Worm (Caenorhabditis elegans) whole organism, late embryonic: Measurements from ENCODE around the gene miro-1.

Experiments used
- C08G9.2 ChIP-seq: sonication (generic microtip); optimal IDR thresholded peaks from 2 replicates; lab custom pipeline; 2016; ENCODE audit warnings: mild to moderate bottlenecking, missing genetic modification characterization, moderate library complexity, missing compliant biosample characterization
- C38D4.7 ChIP-seq: fragments of 200-800 bp; sonication (Bioruptor generic); optimal IDR thresholded peaks from 2 replicates; lab custom pipeline; 2018; ENCODE audit warnings: mild to moderate bottlenecking, missing genetic modification characterization, moderate library complexity, missing compliant biosample characterization
- F13H6.1 ChIP-seq: sonication (generic microtip); optimal IDR thresholded peaks from 2 replicates; lab custom pipeline; 2016; ENCODE audit warnings: missing genetic modification characterization, missing compliant biosample characterization
- ceh-14 ChIP-seq: sonication (generic microtip); optimal IDR thresholded peaks from 2 replicates; lab custom pipeline; 2016; ENCODE audit warnings: missing genotype, missing genetic modification characterization, missing compliant biosample characterization
- ceh-18 ChIP-seq: sonication (generic microtip); optimal IDR thresholded peaks from 2 replicates; lab custom pipeline; 2016; ENCODE audit warnings: missing genetic modification characterization, missing compliant biosample characterization
- ceh-19 ChIP-seq: fragments of 200-800 bp; sonication (Bioruptor generic); optimal IDR thresholded peaks from 2 replicates; lab custom pipeline; 2018; ENCODE audit warnings: mild to moderate bottlenecking, missing genetic modification characterization, missing compliant biosample characterization
- ceh-2 ChIP-seq: sonication (generic microtip); optimal IDR thresholded peaks from 2 replicates; lab custom pipeline; 2016; ENCODE audit warnings: missing genotype, missing genetic modification characterization, missing compliant biosample characterization
- ceh-31 ChIP-seq: sonication (generic microtip); optimal IDR thresholded peaks from 2 replicates; lab custom pipeline; 2016; ENCODE audit warnings: missing genetic modification characterization, missing compliant biosample characterization
- ceh-34 ChIP-seq: sonication (generic microtip); optimal IDR thresholded peaks from 2 replicates; lab custom pipeline; 2016; ENCODE audit warnings: mild to moderate bottlenecking, missing genetic modification characterization, missing compliant biosample characterization
- ceh-45 ChIP-seq: fragments of 200-800 bp; sonication (Bioruptor generic); IDR thresholded peaks from 2 replicates; pipeline ENCODE4 v1.3.6; 2022; ENCODE audit warnings: missing genetic modification reagents, missing genetic modification characterization, missing compliant biosample characterization
- dmd-4 ChIP-seq: sonication (generic microtip); optimal IDR thresholded peaks from 2 replicates; lab custom pipeline; 2016; ENCODE audit warnings: borderline replicate concordance, missing genetic modification characterization, missing compliant biosample characterization
- elt-2 ChIP-seq: sonication (generic microtip); optimal IDR thresholded peaks from 2 replicates; lab custom pipeline; 2016; ENCODE audit warnings: missing genetic modification reagents, missing genetic modification characterization, missing compliant biosample characterization
- ets-4 ChIP-seq: sonication (generic microtip); optimal IDR thresholded peaks from 2 replicates; lab custom pipeline; 2016; ENCODE audit warnings: missing genetic modification characterization, missing compliant biosample characterization
- fax-1 ChIP-seq: sonication (generic microtip); optimal IDR thresholded peaks from 2 replicates; lab custom pipeline; 2016; ENCODE audit warnings: missing genotype, missing genetic modification characterization, missing compliant biosample characterization
- fkh-10 ChIP-seq: fragments of 150-350 bp; optimal IDR thresholded peaks from 2 replicates; lab custom pipeline; 2014; ENCODE audit warnings: missing biosample characterization, missing genetic modification reagents, missing genetic modification characterization
- hlh-30 ChIP-seq: sonication (generic microtip); optimal IDR thresholded peaks from 2 replicates; lab custom pipeline; 2017; ENCODE audit warnings: antibody characterized with exemption, missing genetic modification characterization, missing compliant biosample characterization; ENCODE audit not compliant: insufficient read depth
- hlh-8 ChIP-seq: sonication (generic microtip); optimal IDR thresholded peaks from 2 replicates; lab custom pipeline; 2016; ENCODE audit warnings: missing genotype, missing genetic modification characterization, missing compliant biosample characterization
- lim-6 ChIP-seq: sonication (generic microtip); optimal IDR thresholded peaks from 2 replicates; lab custom pipeline; 2016; ENCODE audit warnings: missing genetic modification characterization, missing compliant biosample characterization
- madf-2 ChIP-seq: sonication (generic microtip); optimal IDR thresholded peaks from 2 replicates; lab custom pipeline; 2017; ENCODE audit warnings: missing genetic modification characterization, missing compliant biosample characterization
- mec-3 ChIP-seq: sonication (generic microtip); optimal IDR thresholded peaks from 2 replicates; lab custom pipeline; 2016; ENCODE audit warnings: borderline replicate concordance, missing genetic modification characterization, missing compliant biosample characterization
- nfya-1 ChIP-seq: sonication (generic microtip); optimal IDR thresholded peaks from 2 replicates; lab custom pipeline; 2017; ENCODE audit warnings: missing genetic modification characterization, mild to moderate bottlenecking, missing compliant biosample characterization, antibody characterized with exemption, moderate library complexity
- nhr-11 ChIP-seq: fragments of 150-350 bp; optimal IDR thresholded peaks from 2 replicates; lab custom pipeline; 2014; ENCODE audit warnings: missing biosample characterization, missing genetic modification characterization
- odd-2 ChIP-seq: sonication (generic microtip); optimal IDR thresholded peaks from 2 replicates; lab custom pipeline; 2017; ENCODE audit warnings: antibody characterized with exemption, mild to moderate bottlenecking, missing genetic modification characterization, missing compliant biosample characterization
- pat-9 ChIP-seq: fragments of 200-800 bp; sonication (Bioruptor generic); optimal IDR thresholded peaks from 2 replicates; lab custom pipeline; 2018; ENCODE audit warnings: mild to moderate bottlenecking, missing genetic modification characterization, moderate library complexity, missing compliant biosample characterization
- pax-1 ChIP-seq: fragments of 150-350 bp; optimal IDR thresholded peaks from 2 replicates; lab custom pipeline; 2014; ENCODE audit warnings: missing biosample characterization, missing genetic modification characterization
- pros-1 ChIP-seq: fragments of 150-350 bp; optimal IDR thresholded peaks from 2 replicates; lab custom pipeline; 2014; ENCODE audit warnings: missing biosample characterization, missing genetic modification reagents, missing genetic modification characterization
- ref-2 ChIP-seq: sonication (generic microtip); optimal IDR thresholded peaks from 2 replicates; lab custom pipeline; 2016; ENCODE audit warnings: missing genetic modification characterization, missing compliant biosample characterization
- rnt-1 ChIP-seq: sonication (generic microtip); optimal IDR thresholded peaks from 2 replicates; lab custom pipeline; 2016; ENCODE audit warnings: missing genetic modification characterization, missing compliant biosample characterization
- sdc-2 ChIP-seq: sonication (generic microtip); optimal IDR thresholded peaks from 2 replicates; lab custom pipeline; 2016; ENCODE audit warnings: missing genotype, missing genetic modification characterization, missing compliant biosample characterization
- sox-2 ChIP-seq: fragments of 200-800 bp; sonication (Bioruptor generic); IDR thresholded peaks from 2 replicates; pipeline ENCODE4 v1.3.6; 2022; ENCODE audit warnings: missing genetic modification reagents, missing genetic modification characterization, missing compliant biosample characterization
- tbx-2 ChIP-seq: sonication (generic microtip); optimal IDR thresholded peaks from 2 replicates; lab custom pipeline; 2016; ENCODE audit warnings: missing genetic modification characterization, missing compliant biosample characterization
- tbx-7 ChIP-seq: sonication (generic microtip); optimal IDR thresholded peaks from 2 replicates; lab custom pipeline; 2016; ENCODE audit warnings: missing genotype, missing genetic modification characterization, missing compliant biosample characterization
- unc-86 ChIP-seq: sonication (generic microtip); optimal IDR thresholded peaks from 2 replicates; lab custom pipeline; 2016; ENCODE audit warnings: missing genetic modification characterization, missing compliant biosample characterization
- zip-5 ChIP-seq: sonication (generic microtip); optimal IDR thresholded peaks from 2 replicates; lab custom pipeline; 2016; ENCODE audit warnings: missing genetic modification characterization, missing compliant biosample characterization

miro-1 gene

DNA sequence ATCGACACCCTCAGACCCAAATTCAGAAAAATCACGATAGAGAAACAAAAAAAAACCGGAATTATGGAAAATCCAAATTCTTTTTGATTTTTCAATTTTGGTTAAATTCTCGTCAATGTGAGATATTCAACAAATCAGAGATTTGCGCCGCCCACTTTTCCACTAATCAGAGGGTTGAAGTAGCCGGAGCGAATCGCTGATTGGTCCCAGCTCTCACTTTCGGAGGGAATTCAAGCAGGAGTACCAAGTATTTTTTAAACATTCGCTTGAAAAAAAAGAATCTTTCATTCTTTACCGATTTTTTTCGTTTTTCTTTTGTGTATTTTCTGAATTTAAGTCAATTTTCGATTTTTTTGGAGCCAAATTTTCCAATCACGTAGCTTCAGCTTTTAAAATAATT is 9.7 kb downstream of the miro-1 start:
- TF ChIP-seq nfya-1 (tag; lab: Kevin White, UChicago) (peak; percentile 73), hlh-8 (tag; lab: Kevin White, UChicago) (no peak)

DNA sequence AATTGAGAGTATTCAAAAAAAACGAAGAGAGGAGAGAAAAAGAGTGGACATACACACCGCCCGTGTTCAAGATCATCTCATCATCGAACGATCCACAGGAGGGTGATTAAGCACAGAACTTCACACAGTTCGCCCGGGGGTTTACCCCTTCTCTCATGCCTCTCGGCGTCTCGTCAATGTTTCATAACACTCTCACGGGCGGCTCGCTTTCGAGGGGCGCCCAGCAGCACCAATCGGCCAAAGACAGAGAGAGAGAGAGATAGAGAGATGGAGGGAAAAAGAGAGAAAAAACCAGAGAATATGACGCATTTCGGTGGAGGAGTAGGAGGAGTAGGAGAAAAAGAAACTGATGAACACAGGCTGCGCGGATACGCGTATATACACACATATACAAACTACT is 10.4 kb downstream of the miro-1 start:
- TF ChIP-seq pax-1 (tag; lab: Kevin White, UChicago) (no peak), ceh-18 (peak; percentile 58), hlh-8 (tag; lab: Kevin White, UChicago) (no peak), ceh-31 (tag; lab: Kevin White, UChicago) (peak; percentile 69), tbx-2 (tag; lab: Kevin White, UChicago) (peak; percentile 51), hlh-30 (tag; lab: Kevin White, UChicago) (no peak), C08G9.2 (tag; lab: Kevin White, UChicago) (peak; percentile 40), ceh-14 (peak; percentile 51), rnt-1 (peak; percentile 16), pros-1 (tag; lab: Kevin White, UChicago) (no peak), F13H6.1 (tag; lab: Kevin White, UChicago) (no peak), mec-3 (tag; lab: Kevin White, UChicago) (no peak), ref-2 (tag; lab: Kevin White, UChicago) (peak; percentile 20), unc-86 (tag; lab: Kevin White, UChicago) (no peak), sdc-2 (peak; percentile 9), nfya-1 (tag; lab: Kevin White, UChicago) (peak; percentile 75)

DNA sequence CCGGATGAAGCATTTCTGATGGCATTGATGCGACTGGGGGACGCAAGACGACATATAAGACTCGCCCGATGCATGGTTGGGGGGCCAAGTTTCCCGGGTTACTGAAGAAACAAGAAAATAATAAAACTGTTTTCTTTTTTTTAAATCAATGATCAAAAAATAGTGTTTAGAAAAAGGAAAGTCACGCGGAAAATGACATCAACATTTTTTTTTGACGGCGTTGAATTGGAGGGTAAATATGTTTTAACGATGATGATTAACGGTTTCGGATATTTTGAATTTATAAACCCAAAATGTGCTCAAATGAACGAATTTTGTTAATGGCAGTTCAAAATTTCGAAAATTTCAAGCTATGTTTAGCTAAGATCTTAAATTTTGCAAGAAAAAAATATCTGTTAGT is 11.7 kb downstream of the miro-1 start, which contains the start of gene ogdh-1:
ogdh-1 (minus strand) TSS at position 101 of the 400 bp plus-strand sequence.
- TF ChIP-seq nhr-11 (tag; lab: Kevin White, UChicago), result no peak
- TF ChIP-seq C38D4.7 (GFP tag; lab: Kevin White, UChicago), result no peak
- TF ChIP-seq C08G9.2 (tag; lab: Kevin White, UChicago), result no peak
- TF ChIP-seq ceh-45 (GFP tag; lab: Robert Waterston, UW), result no peak
- no peak for TF ChIP-seq sox-2 (GFP tag; lab: Robert Waterston, UW)
- TF ChIP-seq odd-2 (tag; lab: Kevin White, UChicago), result no peak
- no peak for TF ChIP-seq pat-9
- TF ChIP-seq ref-2 (tag; lab: Kevin White, UChicago), result no peak
- no peak for TF ChIP-seq madf-2 (tag; lab: Kevin White, UChicago)
- TF ChIP-seq fkh-10 (GFP tag; lab: Kevin White, UChicago), result no peak
- no peak for TF ChIP-seq ceh-19 (GFP tag; lab: Kevin White, UChicago)

DNA sequence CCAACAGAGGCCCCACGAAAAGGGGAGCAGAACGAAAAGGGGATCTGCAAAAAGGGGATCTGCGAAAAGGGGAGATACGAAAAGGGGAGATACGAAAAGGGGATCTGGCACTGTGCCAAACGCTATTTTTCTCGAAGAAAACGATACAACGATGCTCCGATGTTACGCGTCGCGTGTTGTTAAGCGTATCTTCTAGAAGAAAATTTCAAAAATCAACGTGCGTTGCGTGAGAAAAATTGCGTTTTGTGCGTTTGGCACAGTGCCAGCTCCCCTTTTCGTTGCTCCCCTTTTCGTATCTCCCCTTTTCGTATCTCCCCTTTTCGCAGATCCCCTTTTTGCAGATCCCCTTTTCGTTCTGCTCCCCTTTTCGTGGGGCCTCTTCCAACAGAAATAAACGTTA is 13.5 kb downstream of the miro-1 start:
- TF ChIP-seq dmd-4 (tag; lab: Kevin White, UChicago) (peak; percentile 59), zip-5 (tag; lab: Kevin White, UChicago) (peak; percentile 45), ceh-34 (peak; percentile 16), ets-4 (tag; lab: Kevin White, UChicago) (peak; percentile 60), lim-6 (tag; lab: Kevin White, UChicago) (peak; percentile 49), ref-2 (tag; lab: Kevin White, UChicago) (peak; percentile 59), C08G9.2 (tag; lab: Kevin White, UChicago) (peak; percentile 73), tbx-2 (tag; lab: Kevin White, UChicago) (peak; percentile 51), F13H6.1 (tag; lab: Kevin White, UChicago) (peak; percentile 51), tbx-7 (tag; lab: Kevin White, UChicago) (peak; percentile 12), ceh-14 (peak; percentile 77), ceh-31 (tag; lab: Kevin White, UChicago) (peak; percentile 86), fax-1 (tag; lab: Kevin White, UChicago) (peak; percentile 55), ceh-19 (GFP tag; lab: Kevin White, UChicago) (peak; percentile 11), elt-2 (tag; lab: Kevin White, UChicago) (peak; percentile 26), rnt-1 (peak; percentile 25), ceh-2 (tag; lab: Kevin White, UChicago) (peak; percentile 51)
